Fruit fly (Drosophila melanogaster) whole organism, embryonic: Measurements from ENCODE around the gene Taf6.
A peak's percentile ranks its signal among the peaks of the same experiment; 100 is the strongest.

Source experiments
- CG10209 ChIP-seq: fragments of 200-800 bp; sonication (Bioruptor generic); optimal IDR thresholded peaks from 3 replicates; lab custom pipeline; 2017; ENCODE audit warnings: missing biosample characterization, mild to moderate bottlenecking, missing genetic modification characterization, missing genetic modification reagents
- CG12236 ChIP-seq: fragments of 200-800 bp; sonication (Bioruptor generic); optimal IDR thresholded peaks from 2 replicates; lab custom pipeline; 2016; ENCODE audit warnings: missing biosample characterization, missing genetic modification characterization
- CG13296 ChIP-seq: fragments of 200-800 bp; sonication (Bioruptor generic); optimal IDR thresholded peaks from 3 replicates; lab custom pipeline; 2018; ENCODE audit warnings: missing biosample characterization, mild to moderate bottlenecking, missing genetic modification characterization
- CG14860 ChIP-seq: fragments of 200-800 bp; sonication (Bioruptor generic); IDR thresholded peaks from 3 replicates; pipeline ENCODE4 v1.3.6; 2022; ENCODE audit warnings: missing biosample characterization, missing genetic modification characterization; ENCODE audit not compliant: partially characterized antibody
- CG14965 ChIP-seq: fragments of 200-800 bp; sonication (Bioruptor generic); optimal IDR thresholded peaks from 2 replicates; lab custom pipeline; 2016; ENCODE audit warnings: missing biosample characterization, missing genetic modification characterization, borderline replicate concordance
- CG15479 ChIP-seq: fragments of 200-800 bp; sonication (Bioruptor generic); optimal IDR thresholded peaks from 3 replicates; lab custom pipeline; 2019; ENCODE audit warnings: missing biosample characterization, mild to moderate bottlenecking, missing genetic modification characterization, moderate library complexity
- CG16815 ChIP-seq: fragments of 200-800 bp; sonication (Bioruptor generic); optimal IDR thresholded peaks from 3 replicates; lab custom pipeline; 2017; ENCODE audit warnings: missing biosample characterization, mild to moderate bottlenecking, missing genetic modification characterization
- CG17186 ChIP-seq: fragments of 200-800 bp; sonication (Bioruptor generic); optimal IDR thresholded peaks from 3 replicates; lab custom pipeline; 2017; ENCODE audit warnings: missing biosample characterization, missing genetic modification reagents, missing genetic modification characterization
- CG17359 ChIP-seq: fragments of 200-800 bp; sonication (Bioruptor generic); optimal IDR thresholded peaks from 3 replicates; lab custom pipeline; 2018; ENCODE audit warnings: missing biosample characterization, mild to moderate bottlenecking, missing genetic modification characterization, moderate library complexity
- CG2889 ChIP-seq: fragments of 200-800 bp; sonication (Bioruptor generic); IDR thresholded peaks from 3 replicates; pipeline ENCODE4 v1.3.6; 2022; ENCODE audit warnings: missing biosample characterization, missing genetic modification characterization
- CG31388 ChIP-seq: fragments of 200-800 bp; sonication (Bioruptor generic); optimal IDR thresholded peaks from 2 replicates; lab custom pipeline; 2016; ENCODE audit warnings: missing biosample characterization, missing genetic modification characterization
- CG42726 ChIP-seq: fragments of 200-800 bp; sonication (Bioruptor generic); IDR thresholded peaks from 2 replicates; pipeline ENCODE4 v1.3.6; 2022; ENCODE audit warnings: missing biosample characterization, missing genetic modification characterization; ENCODE audit not compliant: partially characterized antibody
- CG4424 ChIP-seq: fragments of 200-800 bp; sonication (Bioruptor generic); optimal IDR thresholded peaks from 3 replicates; lab custom pipeline; 2016; ENCODE audit warnings: missing biosample characterization, missing genetic modification characterization
- CG8388 ChIP-seq: fragments of 200-800 bp; sonication (Bioruptor generic); optimal IDR thresholded peaks from 2 replicates; lab custom pipeline; 2019; ENCODE audit warnings: missing biosample characterization, mild to moderate bottlenecking, missing genetic modification characterization, moderate library complexity
- Fer3 ChIP-seq: fragments of 200-800 bp; sonication (Bioruptor generic); optimal IDR thresholded peaks from 2 replicates; lab custom pipeline; 2018; ENCODE audit warnings: missing biosample characterization, mild to moderate bottlenecking, missing genetic modification characterization, moderate library complexity
- HLH3B ChIP-seq: fragments of 200-800 bp; sonication (Bioruptor generic); IDR thresholded peaks from 2 replicates; pipeline ENCODE4 v1.3.6; 2022; ENCODE audit warnings: missing biosample characterization, missing genetic modification characterization
- Hr3 ChIP-seq: fragments of 200-800 bp; sonication (Bioruptor generic); optimal IDR thresholded peaks from 3 replicates; lab custom pipeline; 2016; ENCODE audit warnings: missing biosample characterization, missing genetic modification characterization
- NFAT ChIP-seq: fragments of 200-800 bp; sonication (Bioruptor generic); IDR thresholded peaks from 2 replicates; pipeline ENCODE4 v1.3.6; 2022; ENCODE audit warnings: missing biosample characterization, missing genetic modification characterization
- Nf-YA ChIP-seq: fragments of 200-800 bp; sonication (Bioruptor generic); IDR thresholded peaks from 2 replicates; pipeline ENCODE4 v1.3.6; 2022; ENCODE audit warnings: missing biosample characterization, missing genetic modification characterization
- Sry-β ChIP-seq: fragments of 200-800 bp; sonication (Bioruptor generic); optimal IDR thresholded peaks from 2 replicates; lab custom pipeline; 2018; ENCODE audit warnings: missing biosample characterization, mild to moderate bottlenecking, missing genetic modification characterization, moderate library complexity
- ato ChIP-seq: fragments of 200-800 bp; sonication (Bioruptor generic); IDR thresholded peaks from 2 replicates; pipeline ENCODE4 v1.3.6; 2022; ENCODE audit warnings: missing biosample characterization, missing genetic modification characterization; ENCODE audit not compliant: partially characterized antibody
- bowl ChIP-seq: fragments of 200-800 bp; sonication (Bioruptor generic); IDR thresholded peaks from 2 replicates; pipeline ENCODE4 v1.3.6; 2022; ENCODE audit warnings: missing biosample characterization, missing genetic modification characterization
- br ChIP-seq: fragments of >200 bp; optimal IDR thresholded peaks from 2 replicates; lab custom pipeline; 2017
- btn ChIP-seq: fragments of 200-800 bp; sonication (Bioruptor generic); optimal IDR thresholded peaks from 2 replicates; lab custom pipeline; 2016; ENCODE audit warnings: missing biosample characterization, missing genetic modification characterization
- cato ChIP-seq: fragments of 200-800 bp; sonication (Bioruptor generic); optimal IDR thresholded peaks from 2 replicates; lab custom pipeline; 2016; ENCODE audit warnings: missing biosample characterization, missing genetic modification characterization, borderline replicate concordance
- cg ChIP-seq: fragments of 200-800 bp; sonication (Bioruptor generic); optimal IDR thresholded peaks from 3 replicates; lab custom pipeline; 2019; ENCODE audit warnings: missing biosample characterization, mild to moderate bottlenecking, missing genetic modification characterization, moderate library complexity
- dmrt11E ChIP-seq: fragments of 200-800 bp; sonication (Bioruptor generic); optimal IDR thresholded peaks from 3 replicates; lab custom pipeline; 2018; ENCODE audit warnings: missing biosample characterization, mild to moderate bottlenecking, missing genetic modification characterization, moderate library complexity
- gcm2 ChIP-seq: fragments of 200-800 bp; sonication (Bioruptor generic); optimal IDR thresholded peaks from 2 replicates; lab custom pipeline; 2016; ENCODE audit warnings: missing biosample characterization, missing genetic modification characterization
- gro ChIP-seq: fragments of 200-800 bp; sonication (Bioruptor generic); optimal IDR thresholded peaks from 2 replicates; lab custom pipeline; 2016; ENCODE audit warnings: missing biosample characterization, missing genetic modification characterization
- gt ChIP-seq: fragments of 200-800 bp; sonication (Bioruptor generic); IDR thresholded peaks from 2 replicates; pipeline ENCODE4 v1.3.6; 2022; ENCODE audit warnings: missing biosample characterization, missing genetic modification characterization
- h ChIP-seq: fragments of >200 bp; optimal IDR thresholded peaks from 2 replicates; lab custom pipeline; 2017
- klu ChIP-seq: fragments of 200-800 bp; sonication (Bioruptor generic); IDR thresholded peaks from 2 replicates; pipeline ENCODE4 v1.3.6; 2022; ENCODE audit warnings: missing biosample characterization, missing genetic modification characterization
- knrl ChIP-seq: fragments of 200-800 bp; sonication (Bioruptor generic); IDR thresholded peaks from 3 replicates; pipeline ENCODE4 v1.3.6; 2022; ENCODE audit warnings: missing biosample characterization, missing genetic modification characterization; ENCODE audit not compliant: partially characterized antibody
- maf-S ChIP-seq: fragments of 200-800 bp; sonication (Bioruptor generic); optimal IDR thresholded peaks from 2 replicates; lab custom pipeline; 2016; ENCODE audit warnings: missing biosample characterization, missing genetic modification characterization
- nerfin-1 ChIP-seq: fragments of 200-800 bp; sonication (Bioruptor generic); optimal IDR thresholded peaks from 3 replicates; lab custom pipeline; 2019; ENCODE audit warnings: missing biosample characterization, mild to moderate bottlenecking, missing genetic modification characterization, moderate library complexity
- nerfin-2 ChIP-seq: fragments of 200-800 bp; sonication (Bioruptor generic); IDR thresholded peaks from 2 replicates; pipeline ENCODE4 v1.3.6; 2022; ENCODE audit warnings: missing biosample characterization, missing genetic modification characterization; ENCODE audit not compliant: partially characterized antibody
- pb ChIP-seq: fragments of 200-800 bp; sonication (Bioruptor generic); optimal IDR thresholded peaks from 3 replicates; lab custom pipeline; 2016; ENCODE audit warnings: missing biosample characterization, missing genetic modification characterization
- pho ChIP-seq: fragments of 200-800 bp; sonication (Bioruptor generic); optimal IDR thresholded peaks from 2 replicates; lab custom pipeline; 2016; ENCODE audit warnings: missing biosample characterization, missing genetic modification characterization
- slp2 ChIP-seq: fragments of 200-800 bp; sonication (Bioruptor generic); optimal IDR thresholded peaks from 2 replicates; lab custom pipeline; 2016; ENCODE audit warnings: missing biosample characterization, missing genetic modification characterization
- tna ChIP-seq: fragments of 200-800 bp; sonication (Bioruptor generic); IDR thresholded peaks from 2 replicates; pipeline ENCODE4 v1.3.6; 2022; ENCODE audit warnings: missing biosample characterization, missing genetic modification characterization; ENCODE audit not compliant: partially characterized antibody
- wdn ChIP-seq: fragments of 200-800 bp; sonication (Bioruptor generic); IDR thresholded peaks from 2 replicates; pipeline ENCODE4 v1.3.6; 2022; ENCODE audit warnings: missing biosample characterization, missing genetic modification characterization
- z ChIP-seq: fragments of 200-800 bp; sonication (Bioruptor generic); IDR thresholded peaks from 3 replicates; pipeline ENCODE4 v1.3.6; 2022; ENCODE audit warnings: missing biosample characterization, missing genetic modification characterization
- zfh1 ChIP-seq: fragments of 200-800 bp; sonication (Bioruptor generic); IDR thresholded peaks from 3 replicates; pipeline ENCODE4 v1.3.6; 2022; ENCODE audit warnings: missing biosample characterization, missing genetic modification characterization

Gene Taf6

dm6 chr3L:19560695-19561246 lies 38.1 kb upstream of the Taf6 start (continued):
- TF ChIP-seq zfh1 (GFP tag; lab: Robert Waterston, UW) (peak; percentile 98), tna (GFP tag; lab: Robert Waterston, UW) (no peak), CG8388 (GFP tag; lab: Kevin White, UChicago) (peak; percentile 94), dmrt11E (tag; lab: Kevin White, UChicago) (peak; percentile 98), Sry-β (GFP tag; lab: Kevin White, UChicago) (peak; percentile 62), CG15479 (peak; percentile 96), HLH3B (GFP tag; lab: Robert Waterston, UW) (peak; percentile 93), CG10209 (GFP tag; lab: Kevin White, UChicago) (peak; percentile 95), klu (GFP tag; lab: Robert Waterston, UW) (peak; percentile 91), Hr3 (GFP tag; lab: Kevin White, UChicago) (peak; percentile 93), gcm2 (peak; percentile 91), ato (GFP tag; lab: Robert Waterston, UW) (no peak), CG17186 (GFP tag; lab: Kevin White, UChicago) (peak; percentile 77), z (GFP tag; lab: Robert Waterston, UW) (peak; percentile 77; the same call in 2 of the 3 replicates), pb (GFP tag; lab: Kevin White, UChicago) (peak; percentile 83), nerfin-1 (tag; lab: Kevin White, UChicago) (peak; percentile 93), gro (GFP tag; lab: Kevin White, UChicago) (peak; percentile 88), Fer3 (peak; percentile 94), CG12236 (GFP tag; lab: Kevin White, UChicago) (peak; percentile 92), gt (GFP tag; lab: Robert Waterston, UW) (peak; percentile 87), CG42726 (no peak), h (lab: Kevin White, UChicago) (no peak), br (lab: Kevin White, UChicago) (no peak), cg (GFP tag; lab: Kevin White, UChicago) (no peak), cato (GFP tag; lab: Kevin White, UChicago) (peak; percentile 88), CG14965 (GFP tag; lab: Kevin White, UChicago) (peak; percentile 59), knrl (GFP tag; lab: Robert Waterston, UW) (no peak), CG17359 (tag; lab: Kevin White, UChicago) (peak; percentile 96), nerfin-2 (GFP tag; lab: Robert Waterston, UW) (no peak), btn (GFP tag; lab: Kevin White, UChicago) (peak; percentile 80), bowl (GFP tag; lab: Robert Waterston, UW) (peak; percentile 85), CG4424 (peak; percentile 96), CG14860 (GFP tag; lab: Robert Waterston, UW) (no peak), CG16815 (GFP tag; lab: Kevin White, UChicago) (peak; percentile 95), Nf-YA (peak; percentile 86), NFAT (GFP tag; lab: Robert Waterston, UW) (peak; percentile 91), CG31388 (GFP tag; lab: Kevin White, UChicago) (peak; percentile 90), maf-S (GFP tag; lab: Kevin White, UChicago) (peak; percentile 91), pho (GFP tag; lab: Kevin White, UChicago) (peak; percentile 90), wdn (GFP tag; lab: Robert Waterston, UW) (peak; percentile 93), CG2889 (peak; percentile 91), slp2 (GFP tag; lab: Kevin White, UChicago) (peak; percentile 90), CG13296 (GFP tag; lab: Kevin White, UChicago) (peak; percentile 95)
